Worm (Caenorhabditis elegans) whole organism, L1 larva: ENCODE measurements around the gene srt-5.

Source experiments
- aly-2 ChIP-seq: fragments of 150-350 bp; optimal IDR thresholded peaks from 2 replicates; lab custom pipeline; 2014; ENCODE audit warnings: missing biosample characterization, missing genetic modification characterization
- ama-1 ChIP-seq: fragments of 150-350 bp; optimal IDR thresholded peaks from 2 replicates; lab custom pipeline; 2014
- ces-1 ChIP-seq: fragments of 150-350 bp; optimal IDR thresholded peaks from 2 replicates; lab custom pipeline; 2014; ENCODE audit warnings: missing biosample characterization, missing genetic modification reagents, missing genetic modification characterization
- efl-3 ChIP-seq: fragments of 200-800 bp; sonication (Bioruptor generic); optimal IDR thresholded peaks from 2 replicates; lab custom pipeline; 2018; ENCODE audit warnings: mild to moderate bottlenecking, missing genetic modification characterization, missing compliant biosample characterization
- hlh-4 ChIP-seq: sonication (generic microtip); optimal IDR thresholded peaks from 2 replicates; lab custom pipeline; 2016; ENCODE audit warnings: mild to moderate bottlenecking, missing genetic modification characterization, missing compliant biosample characterization
- jun-1 ChIP-seq: fragments of 150-350 bp; optimal IDR thresholded peaks from 2 replicates; lab custom pipeline; 2014; ENCODE audit warnings: missing biosample characterization, missing genetic modification reagents, missing genetic modification characterization
- lin-14 ChIP-seq: fragments of 200-800 bp; sonication (Bioruptor generic); optimal IDR thresholded peaks from 2 replicates; lab custom pipeline; 2018; ENCODE audit warnings: mild to moderate bottlenecking, missing genetic modification characterization, moderate library complexity, missing compliant biosample characterization
- lin-15B ChIP-seq: fragments of 150-350 bp; sonication (generic microtip); optimal IDR thresholded peaks from 3 replicates; lab custom pipeline; 2014; ENCODE audit warnings: missing biosample characterization, missing genetic modification characterization
- lin-35 ChIP-seq, 2 experiments: fragments of 150-350 bp; optimal IDR thresholded peaks; 2 replicates each; lab custom pipeline; 2014; ENCODE audit warnings: missing biosample characterization in 2 of 2, missing genetic modification characterization in 2 of 2, missing genetic modification reagents in 2 of 2
- lir-3 ChIP-seq: sonication (generic microtip); optimal IDR thresholded peaks from 2 replicates; lab custom pipeline; 2016; ENCODE audit warnings: mild to moderate bottlenecking, missing genetic modification characterization, moderate library complexity, missing compliant biosample characterization; ENCODE audit not compliant: poor library complexity
- nhr-11 ChIP-seq: fragments of 150-350 bp; optimal IDR thresholded peaks from 2 replicates; lab custom pipeline; 2014; ENCODE audit warnings: missing biosample characterization, missing genetic modification characterization
- nhr-47 ChIP-seq: sonication (generic microtip); optimal IDR thresholded peaks from 2 replicates; lab custom pipeline; 2016; ENCODE audit warnings: mild to moderate bottlenecking, missing genetic modification characterization, moderate library complexity, missing compliant biosample characterization
- nhr-77 ChIP-seq: fragments of 150-350 bp; optimal IDR thresholded peaks from 2 replicates; lab custom pipeline; 2014; ENCODE audit warnings: missing biosample characterization, missing genetic modification characterization
- pqm-1 ChIP-seq: sonication (generic microtip); optimal IDR thresholded peaks from 3 replicates; lab custom pipeline; 2017; ENCODE audit warnings: missing biosample characterization, missing genetic modification characterization
- snu-23 ChIP-seq: sonication (generic microtip); optimal IDR thresholded peaks from 2 replicates; lab custom pipeline; 2016; ENCODE audit warnings: missing genetic modification characterization, missing compliant biosample characterization
- tlp-1 ChIP-seq: fragments of 150-350 bp; optimal IDR thresholded peaks from 2 replicates; lab custom pipeline; 2014; ENCODE audit warnings: missing biosample characterization, missing genetic modification characterization
- unc-130 ChIP-seq: fragments of 150-350 bp; optimal IDR thresholded peaks from 2 replicates; lab custom pipeline; 2017; ENCODE audit warnings: missing biosample characterization, missing genetic modification characterization, inconsistent platforms
- unc-86 ChIP-seq: sonication (generic microtip); optimal IDR thresholded peaks from 2 replicates; lab custom pipeline; 2016; ENCODE audit warnings: missing genetic modification characterization, missing compliant biosample characterization
- xbp-1 ChIP-seq: sonication (generic microtip); optimal IDR thresholded peaks from 2 replicates; lab custom pipeline; 2016; ENCODE audit warnings: missing genetic modification characterization, missing compliant biosample characterization
- zip-4 ChIP-seq: fragments of 200-800 bp; sonication (Bioruptor generic); optimal IDR thresholded peaks from 2 replicates; lab custom pipeline; 2018; ENCODE audit warnings: mild to moderate bottlenecking, missing genetic modification characterization, moderate library complexity, missing compliant biosample characterization

srt-5 gene

ce11 chrV:3034236-3034635 lies 46.5 kb downstream of the srt-5 start, which contains the start of gene srw-8:
srw-8 (minus strand) TSS chrV:3034336.
- no peak for TF ChIP-seq aly-2
- TF ChIP-seq hlh-4 (tag; lab: Kevin White, UChicago), result no peak
- TF ChIP-seq lin-35 (GFP tag; optimal IDR thresholded peaks at IDR 0.05; lab: Kevin White, UChicago), result no peak
- TF ChIP-seq snu-23, result no peak
- no peak for TF ChIP-seq nhr-77 (tag; lab: Kevin White, UChicago)
- no peak for TF ChIP-seq ces-1
- TF ChIP-seq pqm-1, result no peak
- no peak for TF ChIP-seq unc-130
- TF ChIP-seq unc-86 (tag; lab: Kevin White, UChicago), result no peak
- TF ChIP-seq lin-15B (tag; lab: Kevin White, UChicago), result no peak
- TF ChIP-seq lir-3, result no peak
- TF ChIP-seq tlp-1, result no peak
- no peak for TF ChIP-seq jun-1 (tag; lab: Kevin White, UChicago)
- TF ChIP-seq nhr-11, result no peak
- TF ChIP-seq zip-4, result no peak
- TF ChIP-seq ama-1, result no peak
- no peak for TF ChIP-seq lin-14
- no peak for TF ChIP-seq xbp-1 (tag; lab: Kevin White, UChicago)

- TF ChIP-seq unc-130 (no peak), nhr-47 (no peak), efl-3 (no peak)
Measured at ce11 chrV:3032343-3032742, 48.3 kb downstream of the srt-5 start, which contains the start of gene irld-38. irld-38 (minus strand) TSS chrV:3032443.
